Worm (Caenorhabditis elegans) whole organism, L4 larva: ENCODE data around the gene R02D5.24.

Experiments used
- dmd-6 ChIP-seq: fragments of 200-800 bp; sonication (Bioruptor generic); IDR thresholded peaks from 2 replicates; pipeline ENCODE4 v1.3.6; 2022; ENCODE audit warnings: missing genetic modification reagents, missing genetic modification characterization, missing compliant biosample characterization
- nhr-28 ChIP-seq: fragments of 150-350 bp; optimal IDR thresholded peaks from 2 replicates; lab custom pipeline; 2014; ENCODE audit warnings: missing biosample characterization, missing genetic modification characterization

ce11 chrV:14481401-14481800, 19.7 kb upstream of the R02D5.24 start, which contains the start of gene R02D5.7:
- TF ChIP-seq dmd-6 (GFP tag; lab: Robert Waterston, UW), result no peak
- no peak for TF ChIP-seq nhr-28 (tag; lab: Kevin White, UChicago)
